Fruit fly (Drosophila melanogaster): ENCODE data around the gene CG42327.

CG42327 gene

DNA sequence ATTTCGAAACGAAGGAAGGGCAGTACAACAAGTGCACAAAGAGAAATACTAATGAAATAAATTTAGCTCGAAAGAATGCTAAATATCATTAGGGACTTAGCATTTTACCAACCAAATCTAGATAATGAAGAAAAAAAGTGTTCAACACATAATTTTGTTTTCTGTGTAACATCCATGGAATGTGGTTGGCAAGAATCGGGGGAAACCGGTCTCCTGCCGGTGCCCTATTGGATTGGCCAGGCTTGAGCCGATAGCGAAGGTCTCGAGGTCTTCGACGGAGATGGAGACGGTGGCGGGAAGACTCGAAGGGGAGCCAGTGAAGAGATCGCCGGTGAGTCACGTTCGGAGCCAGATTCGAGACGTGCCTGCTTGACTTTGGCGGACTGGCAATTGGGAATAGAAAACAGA is 1.8 kb downstream of the CG42327 start (continued):
- TF ChIP-seq CG12942 (GFP tag; optimal IDR thresholded peaks at IDR 0.05) (no peak), wek (GFP tag; optimal IDR thresholded peaks at IDR 0.05) (no peak), jigr1 (GFP tag; IDR thresholded peaks at IDR 0.05) (no peak), CG13287 (GFP tag; IDR thresholded peaks at IDR 0.05; ENCODE audit: partially characterized antibody) (no peak), MBD-R2 (GFP tag; IDR thresholded peaks at IDR 0.05) (no peak), bowl (GFP tag; IDR thresholded peaks at IDR 0.05) (no peak), vnd (GFP tag; IDR thresholded peaks at IDR 0.05; ENCODE audit: partially characterized antibody) (no peak), sisA (GFP tag; IDR thresholded peaks at IDR 0.05) (no peak), CG10274 (GFP tag; optimal IDR thresholded peaks at IDR 0.05) (no peak), CG8478 (optimal IDR thresholded peaks at IDR 0.05) (no peak), BEAF-32 (GFP tag; optimal IDR thresholded peaks at IDR 0.05) (no peak), HmgD (GFP tag; optimal IDR thresholded peaks at IDR 0.05) (no peak), ato (GFP tag; IDR thresholded peaks at IDR 0.05; ENCODE audit: partially characterized antibody) (no peak), CG2889 (GFP tag; IDR thresholded peaks at IDR 0.05) (no peak), sim (GFP tag; IDR thresholded peaks at IDR 0.05) (no peak), CG4282 (GFP tag; optimal IDR thresholded peaks at IDR 0.05) (no peak), slp2 (GFP tag; optimal IDR thresholded peaks at IDR 0.05) (no peak), CG9876 (GFP tag; optimal IDR thresholded peaks at IDR 0.05) (no peak), CG14965 (GFP tag; optimal IDR thresholded peaks at IDR 0.05; ENCODE audit: borderline replicate concordance) (no peak), CG32532 (GFP tag; IDR thresholded peaks at IDR 0.05) (peak; percentile 66), so (GFP tag; IDR thresholded peaks at IDR 0.05) (no peak), ro (GFP tag; IDR thresholded peaks at IDR 0.05) (no peak), disco-r (GFP tag; optimal IDR thresholded peaks at IDR 0.05) (no peak), CG10654 (GFP tag; optimal IDR thresholded peaks at IDR 0.05) (no peak), tap (tag; optimal IDR thresholded peaks at IDR 0.05) (peak; percentile 44), D19A (tag; optimal IDR thresholded peaks at IDR 0.05) (peak; percentile 10), dpn (GFP tag; optimal IDR thresholded peaks at IDR 0.05) (peak; percentile 4 to 41), CG16813 (GFP tag; IDR thresholded peaks at IDR 0.05; ENCODE audit: partially characterized antibody) (no peak), CG10147 (GFP tag; optimal IDR thresholded peaks at IDR 0.05) (peak; percentile 19), amos (GFP tag; IDR thresholded peaks at IDR 0.05; ENCODE audit: partially characterized antibody) (no peak), Blimp-1 (GFP tag; optimal IDR thresholded peaks at IDR 0.05) (peak; percentile 46), Bdp1 (GFP tag; optimal IDR thresholded peaks at IDR 0.05) (no peak), CG30431 (GFP tag; optimal IDR thresholded peaks at IDR 0.05) (no peak), Dref (GFP tag; IDR thresholded peaks at IDR 0.05) (no peak), Ets65A (GFP tag) (peak; percentile 78), CG12659 (GFP tag; optimal IDR thresholded peaks at IDR 0.05) (no peak), onecut (GFP tag; IDR thresholded peaks at IDR 0.05) (no peak), CG2678 (tag; optimal IDR thresholded peaks at IDR 0.05) (peak; percentile 52), CG7963 (GFP tag; IDR thresholded peaks at IDR 0.05; ENCODE audit: partially characterized antibody) (no peak), toy (GFP tag; IDR thresholded peaks at IDR 0.05) (no peak), CG33557 (GFP tag; optimal IDR thresholded peaks at IDR 0.05) (no peak), lola (GFP tag; optimal IDR thresholded peaks at IDR 0.05) (peak in 1 of 3 experiments; percentile 31), CG6175 (GFP tag; IDR thresholded peaks at IDR 0.05) (no peak), CG10959 (GFP tag; IDR thresholded peaks at IDR 0.05) (no peak), esg (GFP tag; conservative IDR thresholded peaks at IDR 0.05) (no peak), dan (GFP tag; IDR thresholded peaks at IDR 0.05) (no peak), nau (GFP tag; optimal IDR thresholded peaks at IDR 0.05) (no peak), B-H1 (GFP tag; IDR thresholded peaks at IDR 0.05) (no peak), org-1 (GFP tag; optimal IDR thresholded peaks at IDR 0.05) (no peak), corto (GFP tag; optimal IDR thresholded peaks at IDR 0.05) (peak; percentile 73), ssp (GFP tag; IDR thresholded peaks at IDR 0.05) (no peak), Neu2 (GFP tag; optimal IDR thresholded peaks at IDR 0.05; ENCODE audit: borderline replicate concordance) (no peak)
